Worm (Caenorhabditis elegans) whole organism, late embryonic: ENCODE measurements around the gene E02H4.2.

Source experiments
- C08G9.2 ChIP-seq: sonication (generic microtip); optimal IDR thresholded peaks from 2 replicates; lab custom pipeline; 2016; ENCODE audit warnings: mild to moderate bottlenecking, missing genetic modification characterization, moderate library complexity, missing compliant biosample characterization
- F13H6.1 ChIP-seq: sonication (generic microtip); optimal IDR thresholded peaks from 2 replicates; lab custom pipeline; 2016; ENCODE audit warnings: missing genetic modification characterization, missing compliant biosample characterization
- T23F11.4 ChIP-seq: fragments of 200-800 bp; sonication (Bioruptor generic); optimal IDR thresholded peaks from 2 replicates; lab custom pipeline; 2018; ENCODE audit warnings: mild to moderate bottlenecking, missing genetic modification characterization, missing compliant biosample characterization
- Y22D7AL.16 ChIP-seq: sonication (generic microtip); optimal IDR thresholded peaks from 2 replicates; lab custom pipeline; 2016; ENCODE audit warnings: missing genetic modification characterization, missing compliant biosample characterization
- ahr-1 ChIP-seq: sonication (generic microtip); optimal IDR thresholded peaks from 2 replicates; lab custom pipeline; 2016; ENCODE audit warnings: missing genetic modification characterization, missing compliant biosample characterization
- ama-1 ChIP-seq: fragments of 150-350 bp; optimal IDR thresholded peaks from 2 replicates; lab custom pipeline; 2014
- ceh-14 ChIP-seq: sonication (generic microtip); optimal IDR thresholded peaks from 2 replicates; lab custom pipeline; 2016; ENCODE audit warnings: missing genotype, missing genetic modification characterization, missing compliant biosample characterization
- ceh-18 ChIP-seq: sonication (generic microtip); optimal IDR thresholded peaks from 2 replicates; lab custom pipeline; 2016; ENCODE audit warnings: missing genetic modification characterization, missing compliant biosample characterization
- ceh-24 ChIP-seq: sonication (generic microtip); optimal IDR thresholded peaks from 2 replicates; lab custom pipeline; 2016; ENCODE audit warnings: mild to moderate bottlenecking, missing genetic modification characterization, missing compliant biosample characterization
- ceh-30 ChIP-seq: fragments of 150-350 bp; optimal IDR thresholded peaks from 2 replicates; lab custom pipeline; 2014; ENCODE audit warnings: missing biosample characterization, missing genetic modification characterization
- ceh-31 ChIP-seq: sonication (generic microtip); optimal IDR thresholded peaks from 2 replicates; lab custom pipeline; 2016; ENCODE audit warnings: missing genetic modification characterization, missing compliant biosample characterization
- ceh-34 ChIP-seq: sonication (generic microtip); optimal IDR thresholded peaks from 2 replicates; lab custom pipeline; 2016; ENCODE audit warnings: mild to moderate bottlenecking, missing genetic modification characterization, missing compliant biosample characterization
- ceh-45 ChIP-seq: fragments of 200-800 bp; sonication (Bioruptor generic); IDR thresholded peaks from 2 replicates; pipeline ENCODE4 v1.3.6; 2022; ENCODE audit warnings: missing genetic modification reagents, missing genetic modification characterization, missing compliant biosample characterization
- ceh-48 ChIP-seq: sonication (generic microtip); optimal IDR thresholded peaks from 2 replicates; lab custom pipeline; 2016; ENCODE audit warnings: missing genetic modification characterization, inconsistent platforms, missing compliant biosample characterization
- dmd-4 ChIP-seq: sonication (generic microtip); optimal IDR thresholded peaks from 2 replicates; lab custom pipeline; 2016; ENCODE audit warnings: borderline replicate concordance, missing genetic modification characterization, missing compliant biosample characterization
- dve-1 ChIP-seq: sonication (generic microtip); optimal IDR thresholded peaks from 2 replicates; lab custom pipeline; 2017; ENCODE audit warnings: antibody characterized with exemption, mild to moderate bottlenecking, missing genetic modification characterization, missing compliant biosample characterization
- elt-2 ChIP-seq: sonication (generic microtip); optimal IDR thresholded peaks from 2 replicates; lab custom pipeline; 2016; ENCODE audit warnings: missing genetic modification reagents, missing genetic modification characterization, missing compliant biosample characterization
- elt-4 ChIP-seq: sonication (generic microtip); optimal IDR thresholded peaks from 2 replicates; lab custom pipeline; 2016; ENCODE audit warnings: missing genetic modification characterization, missing compliant biosample characterization
- fkh-10 ChIP-seq: fragments of 150-350 bp; optimal IDR thresholded peaks from 2 replicates; lab custom pipeline; 2014; ENCODE audit warnings: missing biosample characterization, missing genetic modification reagents, missing genetic modification characterization
- hlh-30 ChIP-seq: sonication (generic microtip); optimal IDR thresholded peaks from 2 replicates; lab custom pipeline; 2017; ENCODE audit warnings: antibody characterized with exemption, missing genetic modification characterization, missing compliant biosample characterization; ENCODE audit not compliant: insufficient read depth
- hlh-6 ChIP-seq: sonication (generic microtip); optimal IDR thresholded peaks from 2 replicates; lab custom pipeline; 2016; ENCODE audit warnings: missing genotype, missing genetic modification characterization, missing compliant biosample characterization
- hlh-8 ChIP-seq: sonication (generic microtip); optimal IDR thresholded peaks from 2 replicates; lab custom pipeline; 2016; ENCODE audit warnings: missing genotype, missing genetic modification characterization, missing compliant biosample characterization
- nfya-1 ChIP-seq: sonication (generic microtip); optimal IDR thresholded peaks from 2 replicates; lab custom pipeline; 2017; ENCODE audit warnings: missing genetic modification characterization, mild to moderate bottlenecking, missing compliant biosample characterization, antibody characterized with exemption, moderate library complexity
- nhr-11 ChIP-seq: fragments of 150-350 bp; optimal IDR thresholded peaks from 2 replicates; lab custom pipeline; 2014; ENCODE audit warnings: missing biosample characterization, missing genetic modification characterization
- pag-3 ChIP-seq: sonication (generic microtip); optimal IDR thresholded peaks from 2 replicates; lab custom pipeline; 2016; ENCODE audit warnings: missing compliant biosample characterization, missing genetic modification characterization, borderline replicate concordance
- pat-9 ChIP-seq: fragments of 200-800 bp; sonication (Bioruptor generic); optimal IDR thresholded peaks from 2 replicates; lab custom pipeline; 2018; ENCODE audit warnings: mild to moderate bottlenecking, missing genetic modification characterization, moderate library complexity, missing compliant biosample characterization
- pax-1 ChIP-seq: fragments of 150-350 bp; optimal IDR thresholded peaks from 2 replicates; lab custom pipeline; 2014; ENCODE audit warnings: missing biosample characterization, missing genetic modification characterization
- pha-2 ChIP-seq: sonication (generic microtip); optimal IDR thresholded peaks from 2 replicates; lab custom pipeline; 2017; ENCODE audit warnings: mild to moderate bottlenecking, missing genetic modification characterization, missing compliant biosample characterization
- pha-4 ChIP-seq: fragments of 150-350 bp; optimal IDR thresholded peaks from 2 replicates; lab custom pipeline; 2018; ENCODE audit warnings: missing biosample characterization, missing genetic modification reagents, missing genetic modification characterization
- pqm-1 ChIP-seq: sonication (generic microtip); optimal IDR thresholded peaks from 2 replicates; lab custom pipeline; 2016; ENCODE audit warnings: missing genetic modification characterization, missing compliant biosample characterization
- pros-1 ChIP-seq: fragments of 150-350 bp; optimal IDR thresholded peaks from 2 replicates; lab custom pipeline; 2014; ENCODE audit warnings: missing biosample characterization, missing genetic modification reagents, missing genetic modification characterization
- rnt-1 ChIP-seq: sonication (generic microtip); optimal IDR thresholded peaks from 2 replicates; lab custom pipeline; 2016; ENCODE audit warnings: missing genetic modification characterization, missing compliant biosample characterization
- sdc-2 ChIP-seq: sonication (generic microtip); optimal IDR thresholded peaks from 2 replicates; lab custom pipeline; 2016; ENCODE audit warnings: missing genotype, missing genetic modification characterization, missing compliant biosample characterization
- sox-2 ChIP-seq: fragments of 200-800 bp; sonication (Bioruptor generic); IDR thresholded peaks from 2 replicates; pipeline ENCODE4 v1.3.6; 2022; ENCODE audit warnings: missing genetic modification reagents, missing genetic modification characterization, missing compliant biosample characterization
- sox-4 ChIP-seq: sonication (generic microtip); optimal IDR thresholded peaks from 2 replicates; lab custom pipeline; 2017; ENCODE audit warnings: mild to moderate bottlenecking, missing genetic modification characterization, inconsistent platforms, missing compliant biosample characterization
- tbx-2 ChIP-seq: sonication (generic microtip); optimal IDR thresholded peaks from 2 replicates; lab custom pipeline; 2016; ENCODE audit warnings: missing genetic modification characterization, missing compliant biosample characterization
- tbx-7 ChIP-seq: sonication (generic microtip); optimal IDR thresholded peaks from 2 replicates; lab custom pipeline; 2016; ENCODE audit warnings: missing genotype, missing genetic modification characterization, missing compliant biosample characterization
- unc-3 ChIP-seq, 2 experiments: fragments of 200-800 bp in 1 of 2; sonication (Bioruptor generic) in 1 of 2; sonication (generic microtip) in 1 of 2; conservative IDR thresholded peaks in 1 of 2; optimal IDR thresholded peaks in 1 of 2; 2 replicates each; pipeline versions ENCODE4 v1.3.6 to Lab custom; 2016 to 2022; ENCODE audit warnings: missing compliant biosample characterization in 2 of 2, missing genetic modification characterization in 2 of 2, missing genetic modification reagents in 1 of 2
- unc-42 ChIP-seq: sonication (generic microtip); optimal IDR thresholded peaks from 2 replicates; lab custom pipeline; 2016; ENCODE audit warnings: missing genotype, missing genetic modification characterization, missing compliant biosample characterization

Gene E02H4.2

DNA sequence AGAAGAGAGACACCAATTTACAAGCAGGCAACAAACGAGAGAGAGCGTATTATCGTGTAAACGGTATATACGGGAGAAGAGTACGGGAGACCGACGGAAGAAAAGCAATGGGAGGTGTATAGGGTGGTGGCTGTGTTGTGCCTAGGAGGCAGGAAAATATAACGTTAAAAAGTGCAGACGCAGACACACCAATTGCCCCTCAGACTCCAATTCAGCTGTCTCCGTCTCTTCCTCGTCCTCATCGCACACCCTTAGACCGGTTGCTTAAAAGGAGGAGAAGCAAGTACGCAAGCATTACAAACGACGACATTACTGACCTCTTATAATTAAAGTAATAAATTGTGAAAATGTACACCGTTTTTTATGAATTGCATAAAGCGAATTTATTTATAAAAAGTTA lies 31.0 kb upstream of the E02H4.2 start (continued):
- TF ChIP-seq hlh-30 (tag; lab: Kevin White, UChicago) (peak; percentile 21), pag-3 (tag; lab: Kevin White, UChicago) (no peak), pros-1 (tag; lab: Kevin White, UChicago) (peak; percentile 92), pqm-1 (tag; lab: Kevin White, UChicago) (no peak), C08G9.2 (tag; lab: Kevin White, UChicago) (no peak), ama-1 (lab: Kevin White, UChicago) (no peak), unc-3 (GFP tag; conservative IDR thresholded peaks at IDR 0.05; lab: Robert Waterston, UW) (no peak), unc-3 (tag; optimal IDR thresholded peaks at IDR 0.05; lab: Kevin White, UChicago) (no peak), hlh-8 (tag; lab: Kevin White, UChicago) (no peak), ceh-48 (tag; lab: Kevin White, UChicago) (no peak), ceh-31 (tag; lab: Kevin White, UChicago) (peak; percentile 87), ahr-1 (peak; percentile 5), elt-4 (no peak), ceh-34 (tag; lab: Kevin White, UChicago) (peak; percentile 64), fkh-10 (GFP tag; lab: Kevin White, UChicago) (no peak), pha-2 (tag; lab: Kevin White, UChicago) (peak; percentile 57), tbx-7 (tag; lab: Kevin White, UChicago) (no peak), sdc-2 (tag; lab: Kevin White, UChicago) (peak; percentile 70), nfya-1 (tag; lab: Kevin White, UChicago) (peak; percentile 86), ceh-45 (no peak), pha-4 (tag; lab: Kevin White, UChicago) (no peak), rnt-1 (tag; lab: Kevin White, UChicago) (no peak), dve-1 (tag; lab: Kevin White, UChicago) (peak; percentile 47), F13H6.1 (peak; percentile 48)
- TF ChIP-seq, all 69 proteins: peak for 25

DNA sequence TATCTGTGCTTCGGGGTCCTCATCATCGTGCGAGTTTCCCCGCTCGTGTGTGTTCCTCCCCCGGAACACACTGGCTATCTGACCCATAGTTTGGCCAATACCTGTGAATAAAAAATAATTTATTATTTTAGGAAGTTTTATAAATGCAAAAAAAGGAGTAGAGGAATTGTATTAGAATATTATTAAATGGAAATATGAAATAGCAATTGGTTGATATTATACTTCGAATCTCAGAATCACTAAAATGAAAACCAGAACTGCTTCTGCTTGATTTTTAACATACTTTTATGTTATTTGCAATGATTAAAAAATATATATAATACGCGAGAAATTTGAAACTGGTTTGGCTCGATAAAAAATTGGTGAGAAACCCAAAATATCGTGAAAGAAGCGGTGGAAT lies 30.2 kb upstream of the E02H4.2 start, which contains the start of gene mgrn-1:
Gene mgrn-1 (minus strand): TSS at position 101 of the 400 bp plus-strand sequence.
- no peak for TF ChIP-seq hlh-8 (tag; lab: Kevin White, UChicago)
- no peak for TF ChIP-seq F13H6.1
- no peak for TF ChIP-seq pha-4 (tag; lab: Kevin White, UChicago)
- TF ChIP-seq sox-4 (tag; lab: Kevin White, UChicago): no peak
- no peak for TF ChIP-seq ceh-48 (tag; lab: Kevin White, UChicago)
- TF ChIP-seq tbx-2 (tag; lab: Kevin White, UChicago): no peak
- TF ChIP-seq C08G9.2 (tag; lab: Kevin White, UChicago): no peak
- no peak for TF ChIP-seq fkh-10 (GFP tag; lab: Kevin White, UChicago)
- TF ChIP-seq dmd-4 (tag; lab: Kevin White, UChicago): no peak
- no peak for TF ChIP-seq T23F11.4
- TF ChIP-seq tbx-7 (tag; lab: Kevin White, UChicago): no peak
- no peak for TF ChIP-seq pha-2 (tag; lab: Kevin White, UChicago)
- TF ChIP-seq pag-3 (tag; lab: Kevin White, UChicago): no peak
- TF ChIP-seq Y22D7AL.16 (tag; lab: Kevin White, UChicago): no peak
- no peak for TF ChIP-seq sox-2 (GFP tag; lab: Robert Waterston, UW)
- TF ChIP-seq hlh-6 (tag; lab: Kevin White, UChicago): no peak

DNA sequence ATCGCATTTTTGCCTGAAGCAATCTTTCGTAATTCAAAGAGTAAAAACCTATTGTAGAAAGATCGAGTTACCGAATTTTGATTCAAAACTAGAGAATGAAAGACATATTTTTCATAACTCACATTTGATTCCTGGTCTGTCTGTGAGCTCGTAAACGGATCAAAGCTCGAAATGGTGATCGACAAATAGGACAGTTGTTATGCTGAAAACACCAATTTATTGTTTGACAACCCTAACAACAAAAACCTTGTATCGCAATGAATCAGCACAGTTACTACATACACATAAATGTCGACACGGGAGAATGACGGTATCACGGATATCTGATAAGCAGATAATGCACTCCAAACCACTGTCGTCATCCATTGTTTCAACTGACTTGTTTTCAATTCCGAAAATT lies 28.2 kb upstream of the E02H4.2 start:
- no peak for TF ChIP-seq unc-42
- no peak for TF ChIP-seq ceh-14 (tag; lab: Kevin White, UChicago)
- no peak for TF ChIP-seq ceh-24 (tag; lab: Kevin White, UChicago)
- TF ChIP-seq elt-2: no peak
- no peak for TF ChIP-seq nhr-11
- TF ChIP-seq pha-4 (tag; lab: Kevin White, UChicago): no peak
- TF ChIP-seq ceh-18 (tag; lab: Kevin White, UChicago): no peak
- TF ChIP-seq hlh-8 (tag; lab: Kevin White, UChicago): no peak
- TF ChIP-seq sox-2 (GFP tag; lab: Robert Waterston, UW): no peak
- no peak for TF ChIP-seq pat-9 (tag; lab: Kevin White, UChicago)
- no peak for TF ChIP-seq ceh-30 (tag; lab: Kevin White, UChicago)
- TF ChIP-seq hlh-6 (tag; lab: Kevin White, UChicago): no peak
- TF ChIP-seq tbx-2 (tag; lab: Kevin White, UChicago): no peak
- TF ChIP-seq pax-1 (tag; lab: Kevin White, UChicago): no peak
- TF ChIP-seq, all 69 proteins: peak for 0
